Worm (Caenorhabditis elegans): ENCODE measurements around the gene F59B10.4.

ce11 chrII:10544374-10544908 is 25.5 kb upstream of the F59B10.4 start:
- TF ChIP-seq klf-2 (GFP tag; conservative IDR thresholded peaks at IDR 0.05) (no peak), ztf-23 (GFP tag; IDR thresholded peaks at IDR 0.05) (no peak)
